Fruit fly (Drosophila melanogaster): ENCODE results near the gene Nlp.
A peak's percentile ranks its signal among the peaks of the same experiment; 100 is the strongest.

Gene Nlp

DNA sequence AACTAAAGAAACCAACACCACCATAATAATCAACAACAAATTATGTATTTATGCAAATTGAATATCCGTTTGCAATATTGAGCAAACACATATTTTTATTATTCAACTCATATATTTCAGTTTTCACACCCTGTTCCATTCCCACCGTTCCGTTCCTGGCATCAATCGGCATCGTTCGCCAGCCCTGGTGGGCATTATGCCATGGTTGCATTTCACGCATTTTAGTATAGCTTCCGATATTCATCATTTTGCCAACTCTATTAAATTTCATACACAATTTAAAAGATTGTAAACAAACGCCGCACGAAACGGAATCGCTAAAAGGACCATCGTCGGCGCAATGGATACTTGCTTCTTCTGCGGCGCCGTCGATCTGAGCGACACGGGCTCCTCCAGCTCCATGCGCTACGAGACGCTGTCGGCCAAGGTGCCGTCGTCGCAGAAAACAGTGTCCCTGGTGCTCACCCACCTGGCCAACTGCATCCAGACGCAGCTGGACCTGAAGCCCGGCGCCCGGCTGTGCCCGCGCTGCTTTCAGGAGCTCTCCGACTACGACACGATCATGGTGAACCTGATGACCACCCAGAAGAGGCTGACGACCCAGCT lies 38.7 kb downstream of the Nlp start, which contains the start of gene Sry-delta (continued):
- TF ChIP-seq Scr (GFP tag; IDR thresholded peaks at IDR 0.05; ENCODE audit: partially characterized antibody): peak; percentile 76
- peak; percentile 90 for TF ChIP-seq HmgZ (tag; optimal IDR thresholded peaks at IDR 0.05)
- TF ChIP-seq MTF-1 (GFP tag; optimal IDR thresholded peaks at IDR 0.05; ENCODE audit: borderline replicate concordance): peak; percentile 51
- TF ChIP-seq CG12236 (GFP tag; optimal IDR thresholded peaks at IDR 0.05): peak; percentile 18
- TF ChIP-seq CG2875 (GFP tag; optimal IDR thresholded peaks at IDR 0.05): peak; percentile 13
- peak; percentile 69 for TF ChIP-seq CG4854 (GFP tag; optimal IDR thresholded peaks at IDR 0.05)
- TF ChIP-seq CG14050 (GFP tag; IDR thresholded peaks at IDR 0.05): peak; percentile 47; the same call in 2 of the 3 replicates
- peak; percentile 11 for TF ChIP-seq ac (GFP tag; optimal IDR thresholded peaks at IDR 0.05)
- peak; percentile 95 for TF ChIP-seq CHES-1-like (GFP tag; optimal IDR thresholded peaks at IDR 0.05)
- TF ChIP-seq rib (GFP tag; IDR thresholded peaks at IDR 0.05): peak; percentile 78
- TF ChIP-seq Oli (tag; optimal IDR thresholded peaks at IDR 0.05): no peak
- peak; percentile 76 for TF ChIP-seq ara (GFP tag; IDR thresholded peaks at IDR 0.05)
- TF ChIP-seq Nf-YA (GFP tag; IDR thresholded peaks at IDR 0.05): peak; percentile 62; the same call in 1 of the 2 replicates
- peak; percentile 91 for TF ChIP-seq pho (GFP tag; optimal IDR thresholded peaks at IDR 0.05)
- TF ChIP-seq da (GFP tag; optimal IDR thresholded peaks at IDR 0.05): peak; percentile 31
- TF ChIP-seq lola (GFP tag; optimal IDR thresholded peaks at IDR 0.05): peak in 1 of 3 experiments; percentile 34
- peak; percentile 3 for TF ChIP-seq CG14965 (GFP tag; optimal IDR thresholded peaks at IDR 0.05; ENCODE audit: borderline replicate concordance)
- TF ChIP-seq Hr78 (GFP tag; optimal IDR thresholded peaks at IDR 0.05): no peak
- peak; percentile 57; the same call in 1 of the 2 replicates for TF ChIP-seq CG8765 (GFP tag; IDR thresholded peaks at IDR 0.05)
- TF ChIP-seq CG3407 (GFP tag; optimal IDR thresholded peaks at IDR 0.05): no peak
- peak; percentile 84 for TF ChIP-seq bab2 (GFP tag; optimal IDR thresholded peaks at IDR 0.05)
- TF ChIP-seq ci (GFP tag; IDR thresholded peaks at IDR 0.05): peak; percentile 86
- TF ChIP-seq CG9797 (GFP tag; optimal IDR thresholded peaks at IDR 0.05): peak; percentile 66
- peak; percentile 73 for TF ChIP-seq Bdp1 (GFP tag; optimal IDR thresholded peaks at IDR 0.05)
- peak; percentile 72 for TF ChIP-seq CG34376 (GFP tag; optimal IDR thresholded peaks at IDR 0.05)
- peak; percentile 82 for TF ChIP-seq ranshi (GFP tag; IDR thresholded peaks at IDR 0.05)
- TF ChIP-seq sisA (GFP tag; IDR thresholded peaks at IDR 0.05): peak; percentile 78
- peak; percentile 46 for TF ChIP-seq ap (GFP tag; IDR thresholded peaks at IDR 0.05)
- peak; percentile 99 for TF ChIP-seq CG1603 (tag; optimal IDR thresholded peaks at IDR 0.05)
- peak; percentile 81 for TF ChIP-seq sna (GFP tag; IDR thresholded peaks at IDR 0.05; ENCODE audit: partially characterized antibody)
- TF ChIP-seq kni (GFP tag; optimal IDR thresholded peaks at IDR 0.05): peak; percentile 17
- peak; percentile 87 for TF ChIP-seq p53 (GFP tag; optimal IDR thresholded peaks at IDR 0.05)
- peak; percentile 11 for TF ChIP-seq CG10431 (GFP tag; optimal IDR thresholded peaks at IDR 0.05)
- TF ChIP-seq Aef1 (GFP tag; IDR thresholded peaks at IDR 0.05): peak; percentile 75
- TF ChIP-seq Dp (GFP tag; optimal IDR thresholded peaks at IDR 0.05): peak; percentile 56
- peak; percentile 20 for TF ChIP-seq CG3838 (GFP tag; optimal IDR thresholded peaks at IDR 0.05)
- peak; percentile 56 for TF ChIP-seq CG2129 (GFP tag; IDR thresholded peaks at IDR 0.05; ENCODE audit: partially characterized antibody)
- TF ChIP-seq Antp (GFP tag; optimal IDR thresholded peaks at IDR 0.05): peak; percentile 92
- TF ChIP-seq CG6765 (GFP tag; optimal IDR thresholded peaks at IDR 0.05): peak; percentile 40
- TF ChIP-seq CG13894 (tag; optimal IDR thresholded peaks at IDR 0.05): peak; percentile 89
- TF ChIP-seq Abd-B (GFP tag; optimal IDR thresholded peaks at IDR 0.05): peak; percentile 86
- TF ChIP-seq Rfx (GFP tag; IDR thresholded peaks at IDR 0.05): peak; percentile 92
- peak; percentile 90 for TF ChIP-seq B-H2 (GFP tag; optimal IDR thresholded peaks at IDR 0.05)
- TF ChIP-seq Jarid2 (GFP tag; optimal IDR thresholded peaks at IDR 0.05): no peak
- TF ChIP-seq CG8281 (tag; optimal IDR thresholded peaks at IDR 0.05): no peak
- peak; percentile 19 for TF ChIP-seq BtbVII (GFP tag; optimal IDR thresholded peaks at IDR 0.05)
- TF ChIP-seq salm (tag; optimal IDR thresholded peaks at IDR 0.05): peak; percentile 44
- TF ChIP-seq z (GFP tag; IDR thresholded peaks at IDR 0.05): no peak
- TF ChIP-seq CG11398 (GFP tag; optimal IDR thresholded peaks at IDR 0.05): peak; percentile 70

All from whole organism, embryonic.